Fruit fly (Drosophila melanogaster) whole organism, embryonic: ENCODE data around the gene Nnp-1.
A peak's percentile ranks its signal among the peaks of the same experiment; 100 is the strongest.

Experiments
- Blimp-1 ChIP-seq: fragments of 200-800 bp; sonication (Bioruptor generic); optimal IDR thresholded peaks from 3 replicates; lab custom pipeline; 2018; ENCODE audit warnings: missing biosample characterization, missing genetic modification characterization, mild to moderate bottlenecking, moderate library complexity, missing genetic modification reagents
- CG10462 ChIP-seq: fragments of 200-800 bp; sonication (Bioruptor generic); optimal IDR thresholded peaks from 2 replicates; lab custom pipeline; 2016; ENCODE audit warnings: missing biosample characterization, missing genetic modification characterization
- CG10959 ChIP-seq: fragments of 200-800 bp; sonication (Bioruptor generic); IDR thresholded peaks from 2 replicates; pipeline ENCODE4 v1.3.6; 2022; ENCODE audit warnings: missing biosample characterization, missing genetic modification characterization
- CG11456 ChIP-seq: fragments of 200-800 bp; sonication (Bioruptor generic); IDR thresholded peaks from 3 replicates; pipeline ENCODE4 v1.3.6; 2022; ENCODE audit warnings: missing biosample characterization, missing genetic modification characterization
- CG11695 ChIP-seq: fragments of 200-800 bp; sonication (Bioruptor generic); IDR thresholded peaks from 3 replicates; pipeline ENCODE4 v1.3.6; 2022; ENCODE audit warnings: missing biosample characterization, missing genetic modification characterization
- CG12071 ChIP-seq: fragments of 200-800 bp; sonication (Bioruptor generic); optimal IDR thresholded peaks from 3 replicates; lab custom pipeline; 2018; ENCODE audit warnings: missing biosample characterization, mild to moderate bottlenecking, missing genetic modification characterization
- CG12299 ChIP-seq: fragments of 200-800 bp; sonication (Bioruptor generic); optimal IDR thresholded peaks from 2 replicates; lab custom pipeline; 2018; ENCODE audit warnings: missing biosample characterization, mild to moderate bottlenecking, missing genetic modification characterization
- CG13624 ChIP-seq: fragments of 200-800 bp; sonication (Bioruptor generic); optimal IDR thresholded peaks from 2 replicates; lab custom pipeline; 2016; ENCODE audit warnings: missing biosample characterization, missing genetic modification characterization
- CG15011 ChIP-seq: fragments of 200-800 bp; sonication (Bioruptor generic); optimal IDR thresholded peaks from 3 replicates; lab custom pipeline; 2018; ENCODE audit warnings: missing biosample characterization, mild to moderate bottlenecking, missing genetic modification characterization
- CG1529 ChIP-seq: fragments of 200-800 bp; sonication (Bioruptor generic); optimal IDR thresholded peaks from 3 replicates; lab custom pipeline; 2018; ENCODE audit warnings: missing biosample characterization, missing genetic modification characterization
- CG15514 ChIP-seq: fragments of 200-800 bp; sonication (Bioruptor generic); optimal IDR thresholded peaks from 3 replicates; lab custom pipeline; 2017; ENCODE audit warnings: missing biosample characterization, missing genetic modification characterization, mild to moderate bottlenecking, moderate library complexity, missing genetic modification reagents
- CG15601 ChIP-seq: fragments of 200-800 bp; sonication (Bioruptor generic); optimal IDR thresholded peaks from 3 replicates; lab custom pipeline; 2019; ENCODE audit warnings: missing biosample characterization, mild to moderate bottlenecking, missing genetic modification characterization, moderate library complexity
- CG1602 ChIP-seq: fragments of 200-800 bp; sonication (Bioruptor generic); optimal IDR thresholded peaks from 3 replicates; lab custom pipeline; 2016; ENCODE audit warnings: missing biosample characterization, missing genetic modification characterization
- CG1603 ChIP-seq: fragments of 200-800 bp; sonication (Bioruptor generic); optimal IDR thresholded peaks from 2 replicates; lab custom pipeline; 2019; ENCODE audit warnings: missing biosample characterization, mild to moderate bottlenecking, missing genetic modification characterization, moderate library complexity
- CG16779 ChIP-seq: fragments of 200-800 bp; sonication (Bioruptor generic); IDR thresholded peaks from 2 replicates; pipeline ENCODE4 v1.3.6; 2022; ENCODE audit warnings: missing biosample characterization, missing genetic modification characterization
- CG17328 ChIP-seq: fragments of 200-800 bp; sonication (Bioruptor generic); IDR thresholded peaks from 2 replicates; pipeline ENCODE4 v1.3.6; 2022; ENCODE audit warnings: missing biosample characterization, missing genetic modification characterization
- CG17568 ChIP-seq: fragments of 200-800 bp; sonication (Bioruptor generic); optimal IDR thresholded peaks from 2 replicates; lab custom pipeline; 2018; ENCODE audit warnings: missing biosample characterization, mild to moderate bottlenecking, missing genetic modification characterization, moderate library complexity
- CG17829 ChIP-seq: fragments of 200-800 bp; optimal IDR thresholded peaks from 2 replicates; lab custom pipeline; 2019; ENCODE audit warnings: missing biosample characterization, mild to moderate bottlenecking, missing genetic modification characterization, moderate library complexity
- CG2678 ChIP-seq: fragments of 200-800 bp; sonication (Bioruptor generic); optimal IDR thresholded peaks from 3 replicates; lab custom pipeline; 2019; ENCODE audit warnings: missing biosample characterization, mild to moderate bottlenecking, missing genetic modification characterization, moderate library complexity
- CG30403 ChIP-seq: fragments of 200-800 bp; sonication (Bioruptor generic); optimal IDR thresholded peaks from 3 replicates; lab custom pipeline; 2016; ENCODE audit warnings: missing biosample characterization, missing genetic modification characterization
- CG31388 ChIP-seq: fragments of 200-800 bp; sonication (Bioruptor generic); optimal IDR thresholded peaks from 2 replicates; lab custom pipeline; 2016; ENCODE audit warnings: missing biosample characterization, missing genetic modification characterization
- CG34376 ChIP-seq: fragments of 200-800 bp; sonication (Bioruptor generic); optimal IDR thresholded peaks from 2 replicates; lab custom pipeline; 2018; ENCODE audit warnings: missing biosample characterization, mild to moderate bottlenecking, missing genetic modification characterization
- CG4282 ChIP-seq: fragments of 200-800 bp; sonication (Bioruptor generic); optimal IDR thresholded peaks from 2 replicates; lab custom pipeline; 2016; ENCODE audit warnings: missing biosample characterization, missing genetic modification characterization
- CG5953 ChIP-seq: fragments of 200-800 bp; sonication (Bioruptor generic); IDR thresholded peaks from 2 replicates; pipeline ENCODE4 v1.3.6; 2022; ENCODE audit warnings: missing biosample characterization, missing genetic modification characterization
- CrebB ChIP-seq: fragments of 200-800 bp; sonication (Bioruptor generic); optimal IDR thresholded peaks from 3 replicates; lab custom pipeline; 2018; ENCODE audit warnings: missing biosample characterization, mild to moderate bottlenecking, missing genetic modification characterization
- Dip3 ChIP-seq: fragments of 200-800 bp; sonication (Bioruptor generic); optimal IDR thresholded peaks from 3 replicates; lab custom pipeline; 2016; ENCODE audit warnings: missing biosample characterization, missing genetic modification characterization
- Doc3 ChIP-seq: fragments of 200-800 bp; sonication (Bioruptor generic); IDR thresholded peaks from 3 replicates; pipeline ENCODE4 v1.3.6; 2022; ENCODE audit warnings: missing biosample characterization, missing genetic modification characterization; ENCODE audit not compliant: partially characterized antibody
- Ets65A ChIP-seq: fragments of 200-800 bp; sonication (Bioruptor generic); peaks from one replicate; lab custom pipeline; 2016; ENCODE audit warnings: missing biosample characterization, missing genetic modification characterization
- Fer2 ChIP-seq: fragments of 200-800 bp; sonication (Bioruptor generic); optimal IDR thresholded peaks from 2 replicates; lab custom pipeline; 2018; ENCODE audit warnings: missing biosample characterization, mild to moderate bottlenecking, missing genetic modification characterization, moderate library complexity
- Gsc ChIP-seq: fragments of 200-800 bp; sonication (Bioruptor generic); IDR thresholded peaks from 2 replicates; pipeline ENCODE4 v1.3.6; 2022; ENCODE audit warnings: missing biosample characterization, missing genetic modification characterization
- Gug ChIP-seq: fragments of 200-800 bp; sonication (Bioruptor generic); IDR thresholded peaks from 4 replicates; pipeline ENCODE4 v1.3.6; 2022; ENCODE audit warnings: missing biosample characterization, missing genetic modification characterization
- MTF-1 ChIP-seq: fragments of 200-800 bp; sonication (Bioruptor generic); optimal IDR thresholded peaks from 2 replicates; lab custom pipeline; 2018; ENCODE audit warnings: missing biosample characterization, mild to moderate bottlenecking, missing genetic modification characterization, borderline replicate concordance
- Mad ChIP-seq: fragments of 200-800 bp; sonication (Bioruptor generic); optimal IDR thresholded peaks from 2 replicates; lab custom pipeline; 2016; ENCODE audit warnings: missing biosample characterization, missing genetic modification characterization
- Nf-YB ChIP-seq: fragments of 200-800 bp; sonication (Bioruptor generic); optimal IDR thresholded peaks from 3 replicates; lab custom pipeline; 2019; ENCODE audit warnings: missing biosample characterization, mild to moderate bottlenecking, missing genetic modification characterization, moderate library complexity
- Rx ChIP-seq: fragments of 200-800 bp; sonication (Bioruptor generic); IDR thresholded peaks from 2 replicates; pipeline ENCODE4 v1.3.6; 2022; ENCODE audit warnings: missing biosample characterization, missing genetic modification characterization
- Side ChIP-seq: fragments of 200-800 bp; sonication (Bioruptor generic); optimal IDR thresholded peaks from 2 replicates; lab custom pipeline; 2016; ENCODE audit warnings: missing biosample characterization, missing genetic modification characterization
- Sry-δ ChIP-seq: fragments of 200-800 bp; sonication (Bioruptor generic); optimal IDR thresholded peaks from 2 replicates; lab custom pipeline; 2016; ENCODE audit warnings: missing biosample characterization, missing genetic modification characterization
- Stat92E ChIP-seq, 3 experiments: fragments of >200 bp in 2 of 3; fragments of 200-800 bp in 1 of 3; sonication (Bioruptor generic) in 1 of 3; optimal IDR thresholded peaks; 2 replicates each; lab custom pipeline; 2017 to 2019; ENCODE audit warnings: missing biosample characterization in 3 of 3, missing genetic modification characterization in 3 of 3, mild to moderate bottlenecking in 1 of 3, moderate library complexity in 1 of 3
- Xrp1 ChIP-seq: fragments of 200-800 bp; sonication (Bioruptor generic); IDR thresholded peaks from 2 replicates; pipeline ENCODE4 v1.3.6; 2022; ENCODE audit warnings: missing biosample characterization, missing genetic modification characterization
- amos ChIP-seq: fragments of 200-800 bp; sonication (Bioruptor generic); IDR thresholded peaks from 2 replicates; pipeline ENCODE4 v1.3.6; 2022; ENCODE audit warnings: missing biosample characterization, missing genetic modification characterization; ENCODE audit not compliant: partially characterized antibody
- aop ChIP-seq: fragments of 200-800 bp; sonication (Bioruptor generic); IDR thresholded peaks from 2 replicates; pipeline ENCODE4 v1.3.6; 2022; ENCODE audit warnings: missing biosample characterization, missing genetic modification characterization
- bab2 ChIP-seq: fragments of 200-800 bp; sonication (Bioruptor generic); optimal IDR thresholded peaks from 2 replicates; lab custom pipeline; 2016; ENCODE audit warnings: missing biosample characterization, missing genetic modification characterization
- bbx ChIP-seq: fragments of 200-800 bp; sonication (Bioruptor generic); IDR thresholded peaks from 2 replicates; pipeline ENCODE4 v1.3.6; 2022; ENCODE audit warnings: missing biosample characterization, missing genetic modification characterization; ENCODE audit not compliant: partially characterized antibody
- bowl ChIP-seq: fragments of 200-800 bp; sonication (Bioruptor generic); IDR thresholded peaks from 2 replicates; pipeline ENCODE4 v1.3.6; 2022; ENCODE audit warnings: missing biosample characterization, missing genetic modification characterization
- crp ChIP-seq, 2 experiments: fragments of 200-800 bp; sonication (Bioruptor generic); optimal IDR thresholded peaks; 2 replicates in 1 of 2; 3 replicates in 1 of 2; lab custom pipeline; 2017; ENCODE audit warnings: missing biosample characterization in 2 of 2, missing genetic modification characterization in 2 of 2, mild to moderate bottlenecking in 1 of 2, moderate library complexity in 1 of 2
- ewg ChIP-seq: fragments of 200-800 bp; sonication (Bioruptor generic); optimal IDR thresholded peaks from 3 replicates; lab custom pipeline; 2017; ENCODE audit warnings: mild to moderate bottlenecking, missing biosample characterization, missing genetic modification reagents, missing genetic modification characterization
- nerfin-1 ChIP-seq: fragments of 200-800 bp; sonication (Bioruptor generic); optimal IDR thresholded peaks from 3 replicates; lab custom pipeline; 2019; ENCODE audit warnings: missing biosample characterization, mild to moderate bottlenecking, missing genetic modification characterization, moderate library complexity
- tna ChIP-seq: fragments of 200-800 bp; sonication (Bioruptor generic); IDR thresholded peaks from 2 replicates; pipeline ENCODE4 v1.3.6; 2022; ENCODE audit warnings: missing biosample characterization, missing genetic modification characterization; ENCODE audit not compliant: partially characterized antibody

Nnp-1 gene

DNA sequence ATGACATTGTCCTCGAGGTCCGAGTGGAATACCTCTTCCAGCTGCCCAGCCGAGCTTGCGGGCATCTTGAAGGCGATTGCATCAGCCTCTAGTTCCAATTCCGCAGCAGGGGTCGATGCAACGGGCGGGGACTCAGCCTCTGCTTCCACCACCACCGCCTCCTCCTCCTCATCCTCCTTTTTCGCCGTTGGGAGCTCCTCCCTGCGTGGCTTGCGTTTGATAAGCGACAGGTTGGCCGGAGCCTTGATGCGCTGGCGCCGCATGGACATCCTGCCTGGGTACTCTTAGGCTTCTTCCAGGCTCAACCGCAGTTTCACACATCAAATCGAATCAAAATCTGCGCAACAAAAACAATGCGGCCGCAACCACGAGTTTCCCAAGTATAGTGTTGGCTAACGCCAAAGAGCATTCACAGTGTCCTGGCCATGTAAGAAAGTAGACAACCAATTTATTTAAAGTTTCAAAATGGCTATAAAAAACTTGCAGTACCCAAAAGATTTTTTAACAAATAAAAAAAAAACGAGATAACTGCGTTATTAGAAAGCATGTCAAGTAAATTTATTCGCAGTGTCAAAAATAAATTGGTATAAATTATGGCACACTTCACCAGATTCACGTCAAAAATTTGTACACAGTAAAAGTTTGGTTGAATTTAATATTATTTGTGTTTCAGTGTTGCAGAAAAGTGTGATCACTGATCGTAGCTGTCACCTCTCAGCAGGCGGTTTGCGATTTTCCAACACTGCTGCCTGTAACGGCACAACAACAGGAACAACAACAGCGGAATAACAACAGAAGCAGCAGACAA, 7.7 kb upstream of the Nnp-1 start, which contains the start of the genes Bdp1 and CG6565 (continued):
- TF ChIP-seq Rx (GFP tag; lab: Robert Waterston, UW) (peak; percentile 93), tna (no peak), CG12071 (peak; percentile 81), Blimp-1 (peak; percentile 92), Xrp1 (peak; percentile 96), Side (GFP tag; lab: Kevin White, UChicago) (peak; percentile 98), CG16779 (GFP tag; lab: Robert Waterston, UW) (peak; percentile 65; the same call in 1 of the 2 replicates), bowl (peak; percentile 68; the same call in 1 of the 2 replicates), nerfin-1 (tag; lab: Kevin White, UChicago) (peak; percentile 92), Nf-YB (GFP tag; lab: Kevin White, UChicago) (peak; percentile 82), CG31388 (GFP tag; lab: Kevin White, UChicago) (peak; percentile 95), CG1603 (tag; lab: Kevin White, UChicago) (peak; percentile 67), CG15514 (GFP tag; lab: Kevin White, UChicago) (peak; percentile 89), amos (GFP tag; lab: Robert Waterston, UW) (0 out of 2 replicates have a peak, but pooled peaks have one; percentile 10), CrebB (peak; percentile 88), aop (no peak), Doc3 (GFP tag; lab: Robert Waterston, UW) (no peak), CG1529 (peak; percentile 95), Gug (GFP tag; lab: Robert Waterston, UW) (peak; percentile 98), CG15011 (GFP tag; lab: Kevin White, UChicago) (peak; percentile 94), CG13624 (GFP tag; lab: Kevin White, UChicago) (peak; percentile 99), CG17328 (peak; percentile 90), bab2 (GFP tag; lab: Kevin White, UChicago) (peak; percentile 99), Ets65A (GFP tag; lab: Kevin White, UChicago) (peak; percentile 100), CG1602 (GFP tag; lab: Kevin White, UChicago) (peak; percentile 99), CG5953 (peak; percentile 76; the same call in 1 of the 2 replicates), CG11456 (GFP tag; lab: Robert Waterston, UW) (peak; percentile 93), CG2678 (tag; lab: Kevin White, UChicago) (peak; percentile 97), CG30403 (GFP tag; lab: Kevin White, UChicago) (peak; percentile 99), MTF-1 (GFP tag; lab: Kevin White, UChicago) (peak; percentile 59), CG10462 (peak; percentile 98), CG11695 (GFP tag; lab: Robert Waterston, UW) (peak; percentile 94), Fer2 (peak; percentile 93), CG17829 (peak; percentile 91), CG10959 (GFP tag; lab: Robert Waterston, UW) (peak; percentile 90), CG17568 (GFP tag; lab: Kevin White, UChicago) (no peak), Stat92E (GFP tag; optimal IDR thresholded peaks at IDR 0.05; lab: Kevin White, UChicago) (peak in 1 of 3 experiments; percentile 55), Dip3 (GFP tag; lab: Kevin White, UChicago) (peak; percentile 99), CG4282 (GFP tag; lab: Kevin White, UChicago) (peak; percentile 99), ewg (peak; percentile 97), CG15601 (tag; lab: Kevin White, UChicago) (peak; percentile 93), CG34376 (GFP tag; lab: Kevin White, UChicago) (peak; percentile 95), CG12299 (peak; percentile 92), bbx (no peak; the same call in 1 of the 2 replicates), Mad (peak; percentile 97), Sry-δ (GFP tag; lab: Kevin White, UChicago) (peak; percentile 85), Gsc (GFP tag; lab: Robert Waterston, UW) (peak; percentile 95), crp (GFP tag; optimal IDR thresholded peaks at IDR 0.05; lab: Kevin White, UChicago) (peak; percentile 8 to 76)
